Fruit fly (Drosophila melanogaster): ENCODE measurements around the gene CG45263.
A peak's percentile ranks its signal among the peaks of the same experiment; 100 is the strongest.

The CG45263 gene

DNA sequence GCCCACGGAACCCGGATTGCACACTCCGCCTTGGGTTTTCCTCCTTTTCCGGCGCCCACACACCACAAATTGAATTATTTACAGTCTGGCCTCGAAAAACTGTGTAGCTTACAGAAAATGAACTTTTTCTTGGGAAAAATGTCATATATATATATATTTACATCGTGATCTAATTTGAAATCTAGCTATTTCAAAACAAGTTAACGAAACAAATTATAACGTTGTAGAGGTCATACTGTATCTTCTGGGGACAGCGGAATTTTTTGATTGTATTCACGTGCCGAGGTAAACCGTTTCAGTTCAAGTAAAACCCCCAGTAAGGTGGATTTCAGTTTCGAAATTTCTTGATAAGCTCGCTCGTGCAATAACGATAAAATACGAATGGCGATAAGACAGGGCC lies 123.0 kb downstream of the CG45263 start (continued):
- TF ChIP-seq Bteb2 (GFP tag; optimal IDR thresholded peaks at IDR 0.05), result no peak
- no peak for TF ChIP-seq CG10431 (GFP tag; optimal IDR thresholded peaks at IDR 0.05)
- peak; percentile 23; the same call in 1 of the 2 replicates for TF ChIP-seq ara (GFP tag; IDR thresholded peaks at IDR 0.05)
- peak; percentile 87 for TF ChIP-seq vvl (GFP tag; IDR thresholded peaks at IDR 0.05)
- TF ChIP-seq Blimp-1 (GFP tag; optimal IDR thresholded peaks at IDR 0.05), result peak; percentile 15
- no peak for TF ChIP-seq CG11723 (GFP tag; optimal IDR thresholded peaks at IDR 0.05)
- peak; percentile 25; the same call in 1 of the 2 replicates for TF ChIP-seq CG10321 (GFP tag; IDR thresholded peaks at IDR 0.05)
- peak; percentile 71 for TF ChIP-seq CG9932 (GFP tag; IDR thresholded peaks at IDR 0.05)
- no peak for TF ChIP-seq scrt (GFP tag; optimal IDR thresholded peaks at IDR 0.05)
- no peak for TF ChIP-seq Stat92E (GFP tag; optimal IDR thresholded peaks at IDR 0.05)
- TF ChIP-seq grn (GFP tag; optimal IDR thresholded peaks at IDR 0.05), result no peak
- no peak for TF ChIP-seq tll (GFP tag; optimal IDR thresholded peaks at IDR 0.05)
- TF ChIP-seq CG9215 (GFP tag; IDR thresholded peaks at IDR 0.05), result peak; percentile 21; the same call in 1 of the 2 replicates
- TF ChIP-seq Six4 (GFP tag; optimal IDR thresholded peaks at IDR 0.05), result no peak
- no peak for TF ChIP-seq Antp (GFP tag; optimal IDR thresholded peaks at IDR 0.05)
- no peak for TF ChIP-seq Scr (GFP tag; IDR thresholded peaks at IDR 0.05; ENCODE audit: partially characterized antibody)
- TF ChIP-seq al (GFP tag; IDR thresholded peaks at IDR 0.05), result peak; percentile 55; the same call in 1 of the 2 replicates
- peak; percentile 14 for TF ChIP-seq CG7928 (GFP tag; optimal IDR thresholded peaks at IDR 0.05)
- peak; percentile 2 for TF ChIP-seq HLH54F (GFP tag; optimal IDR thresholded peaks at IDR 0.05)
- no peak for TF ChIP-seq fd102C (GFP tag; optimal IDR thresholded peaks at IDR 0.05)
- peak; percentile 59; the same call in 1 of the 3 replicates for TF ChIP-seq H15 (GFP tag; IDR thresholded peaks at IDR 0.05)
- no peak for TF ChIP-seq CG6765 (GFP tag; optimal IDR thresholded peaks at IDR 0.05)
- TF ChIP-seq CG8924 (tag; optimal IDR thresholded peaks at IDR 0.05), result peak; percentile 14
- TF ChIP-seq CG12659 (GFP tag; optimal IDR thresholded peaks at IDR 0.05), result peak; percentile 23
- no peak for TF ChIP-seq D (optimal IDR thresholded peaks at IDR 0.05)
- TF ChIP-seq D (GFP tag; optimal IDR thresholded peaks at IDR 0.05), result no peak
- peak; percentile 63 for TF ChIP-seq CG2120 (GFP tag; optimal IDR thresholded peaks at IDR 0.05)
- TF ChIP-seq Hr3 (GFP tag; optimal IDR thresholded peaks at IDR 0.05), result no peak
- TF ChIP-seq CG7786 (GFP tag; optimal IDR thresholded peaks at IDR 0.05), result no peak
- no peak for TF ChIP-seq CHES-1-like (GFP tag; optimal IDR thresholded peaks at IDR 0.05)
- TF ChIP-seq Sry-δ (GFP tag; optimal IDR thresholded peaks at IDR 0.05), result no peak
- TF ChIP-seq CG2129 (GFP tag; IDR thresholded peaks at IDR 0.05; ENCODE audit: partially characterized antibody), result no peak
- peak; percentile 62 for TF ChIP-seq sob (GFP tag; IDR thresholded peaks at IDR 0.05)
- TF ChIP-seq Atf-2 (GFP tag; optimal IDR thresholded peaks at IDR 0.05), result no peak
- peak; percentile 87 for TF ChIP-seq cwo (GFP tag; optimal IDR thresholded peaks at IDR 0.05)
- peak; percentile 66 for TF ChIP-seq CG5953 (GFP tag; IDR thresholded peaks at IDR 0.05)
- no peak for TF ChIP-seq Pdp1 (GFP tag; optimal IDR thresholded peaks at IDR 0.05)
- no peak for TF ChIP-seq Mes4 (GFP tag; optimal IDR thresholded peaks at IDR 0.05)
- TF ChIP-seq gt (GFP tag; IDR thresholded peaks at IDR 0.05), result no peak
- no peak for TF ChIP-seq gcm (GFP tag; optimal IDR thresholded peaks at IDR 0.05)
- TF ChIP-seq HLHmδ (GFP tag; optimal IDR thresholded peaks at IDR 0.05), result no peak
- no peak for TF ChIP-seq trem (tag; optimal IDR thresholded peaks at IDR 0.05)
- peak; percentile 10 for TF ChIP-seq Vsx1 (GFP tag; optimal IDR thresholded peaks at IDR 0.05)
- TF ChIP-seq CG10267 (tag; optimal IDR thresholded peaks at IDR 0.05), result peak; percentile 1
- no peak; the same call in 1 of the 2 replicates for TF ChIP-seq CG31441 (GFP tag; IDR thresholded peaks at IDR 0.05)
- TF ChIP-seq Dad (GFP tag; optimal IDR thresholded peaks at IDR 0.05), result no peak
- peak; percentile 25 for TF ChIP-seq D19A (tag; optimal IDR thresholded peaks at IDR 0.05)
- no peak for TF ChIP-seq stwl (tag; optimal IDR thresholded peaks at IDR 0.05)
- 0 out of 2 replicates have a peak, but pooled peaks have one; percentile 31 for TF ChIP-seq Oaz (GFP tag; IDR thresholded peaks at IDR 0.05)
- no peak for TF ChIP-seq CG3065 (GFP tag; optimal IDR thresholded peaks at IDR 0.05)
- no peak for TF ChIP-seq zfh2 (GFP tag; optimal IDR thresholded peaks at IDR 0.05)

Data from whole organism, embryonic.